Worm (Caenorhabditis elegans): Measurements from ENCODE around the gene Y57G11C.42.

- TF ChIP-seq nhr-28 (tag; optimal IDR thresholded peaks at IDR 0.05) (no peak), ama-1 (optimal IDR thresholded peaks at IDR 0.05) (no peak)
Observed at ce11 chrIV:14715500-14715899, 12.8 kb upstream of the Y57G11C.42 start, which contains the start of gene lgc-8.

Measured in whole organism, L4 larva.